Worm (Caenorhabditis elegans) whole organism, young adult: ENCODE results near the gene csn-5.

Experiments used
- B0261.1 ChIP-seq: sonication (generic microtip); optimal IDR thresholded peaks from 2 replicates; lab custom pipeline; 2016; ENCODE audit warnings: mild to moderate bottlenecking, missing genetic modification characterization, moderate library complexity, missing compliant biosample characterization
- B0336.3 ChIP-seq: fragments of 200-800 bp; sonication (Bioruptor generic); IDR thresholded peaks from 2 replicates; pipeline ENCODE4 v1.3.6; 2022; ENCODE audit warnings: missing genetic modification characterization, missing compliant biosample characterization
- C17E4.6 ChIP-seq: fragments of 200-800 bp; sonication (Bioruptor generic); IDR thresholded peaks from 2 replicates; pipeline ENCODE4 v1.3.6; 2022; ENCODE audit warnings: missing genetic modification reagents, missing genetic modification characterization, missing compliant biosample characterization
- D2030.7 ChIP-seq: fragments of 200-800 bp; sonication (Bioruptor generic); IDR thresholded peaks from 2 replicates; pipeline ENCODE4 v1.3.6; 2022; ENCODE audit warnings: missing genetic modification reagents, missing genetic modification characterization, missing compliant biosample characterization
- F22D6.2 ChIP-seq: sonication (generic microtip); optimal IDR thresholded peaks from 2 replicates; lab custom pipeline; 2016; ENCODE audit warnings: mild to moderate bottlenecking, missing genetic modification characterization, missing compliant biosample characterization
- F57A8.1 ChIP-seq: fragments of 200-800 bp; sonication (Bioruptor generic); optimal IDR thresholded peaks from 2 replicates; lab custom pipeline; 2018; ENCODE audit warnings: mild to moderate bottlenecking, missing genetic modification characterization, moderate library complexity, missing compliant biosample characterization
- K11D2.4 ChIP-seq: fragments of 200-800 bp; sonication (Bioruptor generic); IDR thresholded peaks from 2 replicates; pipeline ENCODE4 v1.3.6; 2022; ENCODE audit warnings: missing genetic modification reagents, missing genetic modification characterization, missing compliant biosample characterization
- K12H6.12 ChIP-seq: fragments of 200-800 bp; sonication (Bioruptor generic); optimal IDR thresholded peaks from 2 replicates; lab custom pipeline; 2018; ENCODE audit warnings: mild to moderate bottlenecking, missing genetic modification characterization, missing compliant biosample characterization
- Y53G8AR.9 ChIP-seq: fragments of 200-800 bp; sonication (Bioruptor generic); conservative IDR thresholded peaks from 2 replicates; pipeline ENCODE4 v1.3.6; 2022; ENCODE audit warnings: missing genetic modification reagents, missing genetic modification characterization, missing compliant biosample characterization
- Y95B8A.8 ChIP-seq: fragments of 200-800 bp; sonication (Bioruptor generic); IDR thresholded peaks from 2 replicates; pipeline ENCODE4 v1.3.6; 2022; ENCODE audit warnings: missing genetic modification reagents, missing genetic modification characterization, missing compliant biosample characterization
- ZK185.1 ChIP-seq: sonication (generic microtip); optimal IDR thresholded peaks from 2 replicates; lab custom pipeline; 2016; ENCODE audit warnings: mild to moderate bottlenecking, missing genetic modification characterization, missing compliant biosample characterization; ENCODE audit not compliant: poor library complexity, severe bottlenecking
- ama-1 ChIP-seq, 3 experiments: fragments of 150-350 bp in 1 of 3; sonication (generic microtip) in 2 of 3; optimal IDR thresholded peaks; 2 replicates each; lab custom pipeline; 2014 to 2018; ENCODE audit warnings: missing biosample characterization in 2 of 3, missing genetic modification characterization in 2 of 3, missing genetic modification reagents in 2 of 3
- atf-7 ChIP-seq: sonication (generic microtip); optimal IDR thresholded peaks from 2 replicates; lab custom pipeline; 2017; ENCODE audit warnings: mild to moderate bottlenecking, missing genetic modification characterization, missing compliant biosample characterization
- attf-5 ChIP-seq: fragments of 200-800 bp; sonication (Bioruptor generic); optimal IDR thresholded peaks from 2 replicates; lab custom pipeline; 2018; ENCODE audit warnings: mild to moderate bottlenecking, missing genetic modification characterization, missing compliant biosample characterization
- ccch-3 ChIP-seq: fragments of 200-800 bp; sonication (Bioruptor generic); optimal IDR thresholded peaks from 2 replicates; lab custom pipeline; 2018; ENCODE audit warnings: mild to moderate bottlenecking, missing genetic modification characterization, missing compliant biosample characterization
- ceh-91 ChIP-seq: fragments of 200-800 bp; sonication (Bioruptor generic); IDR thresholded peaks from 2 replicates; pipeline ENCODE4 v1.3.6; 2022; ENCODE audit warnings: missing genetic modification reagents, missing genetic modification characterization, missing compliant biosample characterization
- dpff-1 ChIP-seq: sonication (generic microtip); optimal IDR thresholded peaks from 2 replicates; lab custom pipeline; 2017; ENCODE audit warnings: mild to moderate bottlenecking, missing genetic modification characterization, missing compliant biosample characterization
- dpl-1 ChIP-seq: fragments of 150-350 bp; optimal IDR thresholded peaks from 2 replicates; lab custom pipeline; 2014; ENCODE audit warnings: missing biosample characterization, missing genetic modification reagents, missing genetic modification characterization
- egl-44 ChIP-seq: fragments of 200-800 bp; sonication (Bioruptor generic); IDR thresholded peaks from 2 replicates; pipeline ENCODE4 v1.3.6; 2022; ENCODE audit warnings: missing genetic modification reagents, missing genetic modification characterization, missing compliant biosample characterization
- egrh-3 ChIP-seq: fragments of 200-800 bp; sonication (Bioruptor generic); IDR thresholded peaks from 2 replicates; pipeline ENCODE4 v1.3.6; 2022; ENCODE audit warnings: missing genetic modification reagents, missing genetic modification characterization, missing compliant biosample characterization
- ets-4 ChIP-seq: fragments of 200-800 bp; sonication (Bioruptor generic); optimal IDR thresholded peaks from 2 replicates; lab custom pipeline; 2018; ENCODE audit warnings: mild to moderate bottlenecking, missing genetic modification characterization, missing compliant biosample characterization
- fkh-3 ChIP-seq: sonication (generic microtip); optimal IDR thresholded peaks from 2 replicates; lab custom pipeline; 2016; ENCODE audit warnings: mild to moderate bottlenecking, missing genetic modification characterization, missing compliant biosample characterization
- him-1 ChIP-seq: sonication (generic microtip); optimal IDR thresholded peaks from 2 replicates; lab custom pipeline; 2016; ENCODE audit warnings: missing genotype, missing genetic modification reagents, missing genetic modification characterization, missing compliant biosample characterization
- hlh-26 ChIP-seq: fragments of 200-800 bp; sonication (Bioruptor generic); conservative IDR thresholded peaks from 2 replicates; pipeline ENCODE4 v1.3.6; 2022; ENCODE audit warnings: missing genetic modification reagents, missing genetic modification characterization, missing compliant biosample characterization
- hsf-1 ChIP-seq: fragments of 200-800 bp; sonication (Bioruptor generic); IDR thresholded peaks from 2 replicates; pipeline ENCODE4 v1.3.6; 2022; ENCODE audit warnings: missing genetic modification reagents, missing genetic modification characterization, missing compliant biosample characterization
- let-607 ChIP-seq, 2 experiments: fragments of 200-800 bp in 1 of 2; sonication (Bioruptor generic) in 1 of 2; sonication (generic microtip) in 1 of 2; optimal IDR thresholded peaks; 2 replicates each; lab custom pipeline; 2016 to 2018; ENCODE audit warnings: mild to moderate bottlenecking in 2 of 2, missing compliant biosample characterization in 2 of 2, missing genetic modification characterization in 2 of 2, moderate library complexity in 2 of 2, missing genotype in 1 of 2
- lin-54 ChIP-seq: fragments of 200-800 bp; sonication (Bioruptor generic); optimal IDR thresholded peaks from 2 replicates; lab custom pipeline; 2018; ENCODE audit warnings: mild to moderate bottlenecking, missing genetic modification characterization, missing compliant biosample characterization
- lsy-27 ChIP-seq: sonication (generic microtip); optimal IDR thresholded peaks from 2 replicates; lab custom pipeline; 2017; ENCODE audit warnings: missing genetic modification characterization, mild to moderate bottlenecking, missing compliant biosample characterization, antibody characterized with exemption, missing genotype, borderline replicate concordance; ENCODE audit not compliant: insufficient read depth
- mcd-1 ChIP-seq: fragments of 200-800 bp; sonication (Bioruptor generic); IDR thresholded peaks from 2 replicates; pipeline ENCODE4 v1.3.6; 2022; ENCODE audit warnings: missing genetic modification reagents, missing genetic modification characterization, missing compliant biosample characterization
- mes-4 ChIP-seq: sonication (generic microtip); optimal IDR thresholded peaks from 2 replicates; lab custom pipeline; 2016; ENCODE audit warnings: missing genotype, missing genetic modification characterization, missing compliant biosample characterization
- mxl-1 ChIP-seq: sonication (generic microtip); optimal IDR thresholded peaks from 2 replicates; lab custom pipeline; 2016; ENCODE audit warnings: missing genetic modification characterization, missing compliant biosample characterization
- nfya-1 ChIP-seq: sonication (generic microtip); optimal IDR thresholded peaks from 2 replicates; lab custom pipeline; 2017; ENCODE audit warnings: antibody characterized with exemption, missing compliant biosample characterization, missing genetic modification characterization, borderline replicate concordance; ENCODE audit not compliant: insufficient read depth
- nhr-90 ChIP-seq: sonication (generic microtip); optimal IDR thresholded peaks from 2 replicates; lab custom pipeline; 2016; ENCODE audit warnings: missing genotype, mild to moderate bottlenecking, missing genetic modification characterization, missing compliant biosample characterization
- pha-4 ChIP-seq: fragments of 150-350 bp; sonication (generic microtip); optimal IDR thresholded peaks from 2 replicates; lab custom pipeline; 2014; ENCODE audit warnings: missing biosample characterization, missing genetic modification reagents, missing genetic modification characterization
- rpc-1 ChIP-seq, 2 experiments: fragments of 150-350 bp in 1 of 2; sonication (generic microtip) in 1 of 2; optimal IDR thresholded peaks; 2 replicates each; lab custom pipeline; 2014 to 2018; ENCODE audit warnings: missing biosample characterization in 1 of 2, missing genetic modification characterization in 1 of 2, missing genetic modification reagents in 1 of 2, missing genotype in 1 of 2
- snpc-1.1 ChIP-seq: sonication (generic microtip); optimal IDR thresholded peaks from 2 replicates; lab custom pipeline; 2017; ENCODE audit warnings: missing genetic modification characterization, mild to moderate bottlenecking, missing compliant biosample characterization, antibody characterized with exemption, moderate library complexity, missing genotype, missing genetic modification reagents; ENCODE audit not compliant: insufficient read depth
- snpc-1.3 ChIP-seq: sonication (generic microtip); optimal IDR thresholded peaks from 2 replicates; lab custom pipeline; 2017; ENCODE audit warnings: missing genetic modification characterization, mild to moderate bottlenecking, missing compliant biosample characterization, antibody characterized with exemption, moderate library complexity, missing genotype, missing genetic modification reagents; ENCODE audit not compliant: insufficient read depth
- somi-1 ChIP-seq: fragments of 200-800 bp; sonication (Bioruptor generic); optimal IDR thresholded peaks from 2 replicates; lab custom pipeline; 2018; ENCODE audit warnings: mild to moderate bottlenecking, missing genetic modification characterization, missing compliant biosample characterization
- tbp1 ChIP-seq: fragments of 200-800 bp; sonication (Bioruptor generic); optimal IDR thresholded peaks from 2 replicates; lab custom pipeline; 2018; ENCODE audit warnings: mild to moderate bottlenecking, missing genetic modification characterization, missing compliant biosample characterization
- tbx-9 ChIP-seq: sonication (generic microtip); optimal IDR thresholded peaks from 2 replicates; lab custom pipeline; 2016; ENCODE audit warnings: borderline replicate concordance, missing genetic modification characterization, inconsistent platforms, missing compliant biosample characterization
- unc-62 ChIP-seq: fragments of 150-350 bp; optimal IDR thresholded peaks from 2 replicates; lab custom pipeline; 2014; ENCODE audit warnings: missing biosample characterization, missing genetic modification reagents, missing genetic modification characterization
- xnd-1 ChIP-seq: sonication (generic microtip); optimal IDR thresholded peaks from 2 replicates; lab custom pipeline; 2016; ENCODE audit warnings: missing genotype, missing genetic modification reagents, missing genetic modification characterization, missing compliant biosample characterization
- zfh-2 ChIP-seq: fragments of 200-800 bp; sonication (Bioruptor generic); conservative IDR thresholded peaks from 2 replicates; pipeline ENCODE4 v1.3.6; 2022; ENCODE audit warnings: missing genetic modification reagents, missing genetic modification characterization, missing compliant biosample characterization
- zim-3 ChIP-seq: sonication (generic microtip); optimal IDR thresholded peaks from 2 replicates; lab custom pipeline; 2017; ENCODE audit warnings: mild to moderate bottlenecking, missing genetic modification characterization, moderate library complexity, missing compliant biosample characterization
- ztf-18 ChIP-seq: sonication (generic microtip); optimal IDR thresholded peaks from 2 replicates; lab custom pipeline; 2016; ENCODE audit warnings: missing genotype, mild to moderate bottlenecking, missing genetic modification characterization, missing compliant biosample characterization
- ztf-22 ChIP-seq: fragments of 200-800 bp; sonication (Bioruptor generic); optimal IDR thresholded peaks from 2 replicates; lab custom pipeline; 2018; ENCODE audit warnings: mild to moderate bottlenecking, missing genetic modification characterization, moderate library complexity, missing compliant biosample characterization
- ztf-25 ChIP-seq: fragments of 200-800 bp; sonication (Bioruptor generic); IDR thresholded peaks from 2 replicates; pipeline ENCODE4 v1.3.6; 2022; ENCODE audit warnings: missing genetic modification reagents, missing genetic modification characterization, missing compliant biosample characterization
- ztf-3 ChIP-seq: fragments of 200-800 bp; sonication (Bioruptor generic); optimal IDR thresholded peaks from 2 replicates; lab custom pipeline; 2018; ENCODE audit warnings: mild to moderate bottlenecking, missing genetic modification characterization, missing compliant biosample characterization

The csn-5 gene

ce11 chrIV:5654203-5654602 lies 4.9 kb downstream of the csn-5 start:
- TF ChIP-seq ztf-22 (GFP tag; lab: Kevin White, UChicago) (no peak), ztf-25 (GFP tag; lab: Robert Waterston, UW) (no peak), ets-4 (GFP tag; lab: Kevin White, UChicago) (no peak), Y95B8A.8 (GFP tag; lab: Robert Waterston, UW) (no peak), ccch-3 (GFP tag; lab: Kevin White, UChicago) (no peak), fkh-3 (no peak), xnd-1 (tag; lab: Kevin White, UChicago) (no peak), Y53G8AR.9 (GFP tag; lab: Robert Waterston, UW) (0 out of 2 replicates have a peak, but pooled peaks have one; percentile 41), mes-4 (no peak), dpl-1 (GFP tag; lab: Kevin White, UChicago) (no peak), zim-3 (tag; lab: Kevin White, UChicago) (no peak), nfya-1 (tag; lab: Kevin White, UChicago) (no peak), let-607 (tag; optimal IDR thresholded peaks at IDR 0.05; lab: Kevin White, UChicago) (no peak), lsy-27 (tag; lab: Kevin White, UChicago) (no peak), D2030.7 (no peak), C17E4.6 (GFP tag; lab: Robert Waterston, UW) (no peak), ama-1 (optimal IDR thresholded peaks at IDR 0.05; lab: Kevin White, UChicago) (no peak), ama-1 (GFP tag; optimal IDR thresholded peaks at IDR 0.05; lab: Kevin White, UChicago) (no peak), nhr-90 (tag; lab: Kevin White, UChicago) (peak; percentile 21), egrh-3 (no peak), ztf-18 (tag; lab: Kevin White, UChicago) (no peak), K12H6.12 (tag; lab: Kevin White, UChicago) (no peak), atf-7 (tag; lab: Kevin White, UChicago) (peak; percentile 38), tbx-9 (no peak), hlh-26 (GFP tag; lab: Robert Waterston, UW) (no peak), egl-44 (GFP tag; lab: Robert Waterston, UW) (no peak), pha-4 (tag; lab: Kevin White, UChicago) (peak; percentile 65), B0336.3 (GFP tag; lab: Robert Waterston, UW) (no peak), attf-5 (GFP tag; lab: Kevin White, UChicago) (no peak), somi-1 (no peak), tbp1 (GFP tag; lab: Kevin White, UChicago) (no peak), snpc-1.3 (no peak), ztf-3 (GFP tag; lab: Kevin White, UChicago) (no peak), B0261.1 (tag; lab: Kevin White, UChicago) (no peak), snpc-1.1 (no peak), K11D2.4 (GFP tag; lab: Robert Waterston, UW) (no peak), hsf-1 (no peak), mxl-1 (tag; lab: Kevin White, UChicago) (no peak), ceh-91 (GFP tag; lab: Robert Waterston, UW) (no peak), rpc-1 (optimal IDR thresholded peaks at IDR 0.05; lab: Kevin White, UChicago) (no peak), rpc-1 (tag; optimal IDR thresholded peaks at IDR 0.05; lab: Kevin White, UChicago) (no peak), lin-54 (no peak), F57A8.1 (GFP tag; lab: Kevin White, UChicago) (no peak), F22D6.2 (tag; lab: Kevin White, UChicago) (no peak), ZK185.1 (no peak), him-1 (no peak), zfh-2 (GFP tag; lab: Robert Waterston, UW) (no peak), dpff-1 (tag; lab: Kevin White, UChicago) (no peak), unc-62 (GFP tag; lab: Kevin White, UChicago) (no peak), mcd-1 (GFP tag; lab: Robert Waterston, UW) (0 out of 2 replicates have a peak, but pooled peaks have one; percentile 6)
